Worm (Caenorhabditis elegans): ENCODE measurements around the gene elc-1.
"Not testable (repeated sequence)": the region's sequence is repeated elsewhere in the genome, so short reads cannot be mapped to it uniquely, and the experiment has no call there.

The elc-1 gene

DNA sequence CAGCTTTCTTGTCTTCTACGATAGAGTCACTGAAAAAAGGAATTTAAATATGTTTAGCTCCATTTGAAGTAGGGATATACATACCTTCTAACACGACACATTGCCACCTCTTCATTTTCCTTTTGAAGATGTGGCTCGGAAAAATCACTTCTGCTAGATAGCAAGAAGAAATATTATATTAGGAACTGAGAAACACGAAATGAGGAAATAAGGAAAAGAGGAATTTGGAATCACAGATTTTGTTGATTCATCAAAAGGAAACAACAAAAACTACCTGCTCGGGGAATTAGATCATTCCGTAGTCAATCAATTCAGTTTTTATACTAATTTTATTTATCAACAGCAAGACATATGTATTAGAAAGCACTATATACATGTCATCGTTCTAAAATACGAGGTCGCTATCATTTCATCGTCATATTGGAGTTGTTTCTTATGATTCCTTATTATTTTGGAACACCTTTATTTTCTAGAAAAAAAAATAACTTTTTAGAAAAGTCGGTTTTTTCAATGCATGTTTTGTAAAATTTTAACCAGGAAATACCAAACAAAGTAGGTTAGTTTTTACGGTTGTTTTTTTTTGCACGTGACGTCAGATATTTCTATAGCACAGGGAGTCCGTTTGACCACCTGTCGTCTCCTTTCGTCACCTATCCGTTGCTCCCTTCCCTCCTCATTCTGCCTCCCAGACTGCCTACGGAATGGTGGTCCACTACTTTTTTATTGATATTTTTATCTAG, 36.3 kb downstream of the elc-1 start, which contains the start of the genes pals-21 and Y82E9BR.6:
Gene pals-21, minus strand, starts transcription at position 101 of the 740 bp plus-strand sequence.
Gene Y82E9BR.6, plus strand, starts transcription at position 690 of the 740 bp plus-strand sequence.
- TF ChIP-seq hlh-4 (tag; optimal IDR thresholded peaks at IDR 0.05) = no peak
- no peak for TF ChIP-seq efl-1 (optimal IDR thresholded peaks at IDR 0.05)
- TF ChIP-seq efl-1 (GFP tag; optimal IDR thresholded peaks at IDR 0.05 in 1 of 2) = peak in 1 of 2 experiments; percentile 52

- TF ChIP-seq zag-1 (tag; optimal IDR thresholded peaks at IDR 0.05); fkh-10 (GFP tag; optimal IDR thresholded peaks at IDR 0.05); grh-1 (GFP tag; IDR thresholded peaks at IDR 0.05): not testable (repeated sequence)
These were observed 39.1 kb downstream of the elc-1 start, which contains the start of gene pals-40 for ce11 chrIII:1377903-1378302. Gene pals-40 (minus strand): TSS chrIII:1378003.

DNA sequence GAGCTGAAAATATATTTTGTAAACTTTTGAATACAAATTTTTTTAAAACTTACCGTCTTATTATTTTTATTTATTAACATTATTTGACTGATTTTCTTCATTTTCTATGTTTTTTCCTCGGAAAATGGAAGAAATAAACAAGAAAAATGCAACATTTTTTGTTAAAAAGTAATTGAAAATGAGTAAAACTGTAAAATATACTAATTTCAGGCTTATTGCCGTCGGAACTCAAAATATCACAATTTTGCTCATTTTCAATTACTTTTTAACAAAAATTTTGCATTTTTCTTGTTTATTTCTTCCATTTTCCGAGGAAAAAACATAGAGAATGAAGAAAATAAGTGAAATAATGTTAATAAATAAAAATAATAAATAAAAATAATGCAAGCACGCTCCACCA, 41.5 kb downstream of the elc-1 start, which contains the start of gene Y82E9BR.10:
Gene Y82E9BR.10, minus strand, starts transcription at position 101 of the 400 bp plus-strand sequence.
- TF ChIP-seq blmp-1 (tag; optimal IDR thresholded peaks at IDR 0.05); ama-1 (optimal IDR thresholded peaks at IDR 0.05); lin-15B (tag; optimal IDR thresholded peaks at IDR 0.05): not testable (repeated sequence)

DNA sequence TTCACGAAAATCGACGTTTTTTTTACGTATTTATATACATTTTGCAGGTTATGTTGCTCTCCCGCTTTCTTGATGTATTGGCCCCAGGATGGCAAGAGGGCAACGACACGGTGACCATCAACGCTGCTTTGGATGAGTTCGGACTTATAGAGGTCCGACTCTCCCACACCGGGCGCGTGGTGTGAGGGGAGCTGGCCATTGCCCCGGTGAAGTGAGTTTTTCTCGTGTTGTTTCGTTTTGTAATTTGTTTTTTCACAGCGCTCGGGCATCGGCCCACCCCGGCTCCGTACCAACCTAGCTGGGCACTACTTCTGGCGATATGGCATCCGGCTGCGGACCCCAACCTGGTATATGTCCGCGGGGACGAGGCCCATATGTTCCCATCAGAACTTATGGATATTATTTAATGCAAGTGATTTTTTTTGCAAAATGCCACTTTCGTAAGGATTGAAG, 42.6 kb downstream of the elc-1 start, which contains the start of gene Y82E9BR.20:
Gene Y82E9BR.20, plus strand, starts transcription at position 51 of the 453 bp plus-strand sequence.
- TF ChIP-seq tlp-1 (tag; optimal IDR thresholded peaks at IDR 0.05) (no peak), efl-1 (optimal IDR thresholded peaks at IDR 0.05) (no peak), efl-1 (GFP tag; optimal IDR thresholded peaks at IDR 0.05 in 1 of 2) (peak in 1 of 2 experiments; percentile 13)

- no peak for TF ChIP-seq Y116A8C.19 (tag; optimal IDR thresholded peaks at IDR 0.05; ENCODE audit: borderline replicate concordance)
- TF ChIP-seq lin-39 (tag; optimal IDR thresholded peaks at IDR 0.05) = no peak
- no peak for TF ChIP-seq pax-3 (tag; optimal IDR thresholded peaks at IDR 0.05)
- no peak for TF ChIP-seq nhr-237 (tag; optimal IDR thresholded peaks at IDR 0.05)
- no peak for TF ChIP-seq zip-4 (GFP tag; optimal IDR thresholded peaks at IDR 0.05)
- TF ChIP-seq unc-86 (tag; optimal IDR thresholded peaks at IDR 0.05) = no peak
- TF ChIP-seq ets-5 (GFP tag; IDR thresholded peaks at IDR 0.05) = no peak
- TF ChIP-seq dsc-1 (tag; optimal IDR thresholded peaks at IDR 0.05) = no peak
- TF ChIP-seq sox-4 (tag; optimal IDR thresholded peaks at IDR 0.05) = no peak
- no peak for TF ChIP-seq ceh-90 (tag; optimal IDR thresholded peaks at IDR 0.05)
These were observed 44.4 kb downstream of the elc-1 start for ce11 chrIII:1372563-1372962.

All from whole organism, L1 larva.